Fruit fly (Drosophila melanogaster): ENCODE measurements around the gene Pgk.
A peak's percentile ranks its signal among the peaks of the same experiment; 100 is the strongest.

Gene Pgk

DNA sequence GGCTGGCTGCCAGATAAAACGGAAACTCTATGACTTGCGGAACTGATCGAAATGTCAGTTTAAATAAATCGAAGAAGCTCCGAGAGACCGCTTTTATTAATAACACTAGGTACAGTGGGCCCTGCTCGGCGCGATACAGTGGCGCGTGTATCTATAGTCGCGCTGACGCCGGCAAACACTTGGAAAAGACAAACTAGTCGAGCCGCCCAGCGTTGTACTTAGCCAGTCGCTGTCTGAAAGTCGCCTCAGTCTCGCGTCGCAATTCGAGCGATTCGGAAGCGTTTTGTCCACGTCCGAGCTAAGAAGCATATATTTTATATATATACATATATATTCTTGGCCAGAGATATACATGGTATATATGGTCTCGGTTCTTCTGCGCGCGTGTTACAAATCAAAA lies 23.0 kb downstream of the Pgk start (continued):
- 0 out of 2 replicates have a peak, but pooled peaks have one; percentile 28 for TF ChIP-seq CG8765 (GFP tag; IDR thresholded peaks at IDR 0.05)
- peak; percentile 52; the same call in 1 of the 2 replicates for TF ChIP-seq lmd (GFP tag; IDR thresholded peaks at IDR 0.05)
- peak; percentile 60 for TF ChIP-seq al (GFP tag; IDR thresholded peaks at IDR 0.05)
- no peak for TF ChIP-seq kah (GFP tag; optimal IDR thresholded peaks at IDR 0.05)
- TF ChIP-seq CG2678 (tag; optimal IDR thresholded peaks at IDR 0.05), result peak; percentile 48
- TF ChIP-seq unpg (GFP tag; optimal IDR thresholded peaks at IDR 0.05), result peak; percentile 48
- TF ChIP-seq Six4 (GFP tag; optimal IDR thresholded peaks at IDR 0.05), result no peak
- no peak for TF ChIP-seq cato (GFP tag; optimal IDR thresholded peaks at IDR 0.05; ENCODE audit: borderline replicate concordance)
- TF ChIP-seq Xbp1 (GFP tag; optimal IDR thresholded peaks at IDR 0.05), result peak; percentile 46
- no peak for TF ChIP-seq Max (GFP tag; optimal IDR thresholded peaks at IDR 0.05)
- TF ChIP-seq pnt (GFP tag; optimal IDR thresholded peaks at IDR 0.05), result no peak
- TF ChIP-seq Bdp1 (GFP tag; optimal IDR thresholded peaks at IDR 0.05), result no peak
- TF ChIP-seq CG16779 (GFP tag; IDR thresholded peaks at IDR 0.05), result peak; percentile 64; the same call in 1 of the 2 replicates
- TF ChIP-seq CG43689 (GFP tag; IDR thresholded peaks at IDR 0.05), result no peak
- TF ChIP-seq cas (GFP tag; IDR thresholded peaks at IDR 0.05), result no peak
- TF ChIP-seq ara (GFP tag; IDR thresholded peaks at IDR 0.05), result no peak
- TF ChIP-seq Sin3A (optimal IDR thresholded peaks at IDR 0.05), result no peak
- TF ChIP-seq CG12391 (tag; optimal IDR thresholded peaks at IDR 0.05), result no peak
- TF ChIP-seq CG15696 (tag; optimal IDR thresholded peaks at IDR 0.05), result no peak
- no peak for TF ChIP-seq CG13123 (GFP tag; optimal IDR thresholded peaks at IDR 0.05)
- TF ChIP-seq CG8388 (GFP tag; optimal IDR thresholded peaks at IDR 0.05), result no peak
- peak; percentile 13; the same call in 1 of the 2 replicates for TF ChIP-seq CG13287 (GFP tag; IDR thresholded peaks at IDR 0.05; ENCODE audit: partially characterized antibody)
- TF ChIP-seq CG2202 (tag; optimal IDR thresholded peaks at IDR 0.05), result no peak
- peak; percentile 45 for TF ChIP-seq mam (GFP tag; optimal IDR thresholded peaks at IDR 0.05)
- peak; percentile 35; the same call in 1 of the 2 replicates for TF ChIP-seq wdn (GFP tag; IDR thresholded peaks at IDR 0.05)
- TF ChIP-seq E2f1 (GFP tag; IDR thresholded peaks at IDR 0.05), result peak; percentile 54
- peak; percentile 35; the same call in 1 of the 3 replicates for TF ChIP-seq ken (GFP tag; IDR thresholded peaks at IDR 0.05)
- TF ChIP-seq CG3995 (GFP tag; optimal IDR thresholded peaks at IDR 0.05), result no peak
- no peak for TF ChIP-seq CG7928 (GFP tag; optimal IDR thresholded peaks at IDR 0.05)
- TF ChIP-seq yki (optimal IDR thresholded peaks at IDR 0.05), result no peak
- peak; percentile 54; the same call in 1 of the 2 replicates for TF ChIP-seq vvl (GFP tag; IDR thresholded peaks at IDR 0.05)
- 0 out of 3 replicates have a peak, but pooled peaks have one; percentile 11 for TF ChIP-seq CG11695 (GFP tag; IDR thresholded peaks at IDR 0.05)
- peak; percentile 42 for TF ChIP-seq CG14014 (GFP tag; IDR thresholded peaks at IDR 0.05)
- no peak for TF ChIP-seq Abd-B (GFP tag; optimal IDR thresholded peaks at IDR 0.05)
- TF ChIP-seq lbe (GFP tag; optimal IDR thresholded peaks at IDR 0.05), result no peak
- TF ChIP-seq ind (GFP tag; optimal IDR thresholded peaks at IDR 0.05), result peak; percentile 67
- TF ChIP-seq ERR (GFP tag; optimal IDR thresholded peaks at IDR 0.05), result no peak
- 0 out of 2 replicates have a peak, but pooled peaks have one; percentile 16 for TF ChIP-seq CG31441 (GFP tag; IDR thresholded peaks at IDR 0.05)
- TF ChIP-seq CG7987 (GFP tag; optimal IDR thresholded peaks at IDR 0.05), result peak; percentile 51
- peak; percentile 46; the same call in 1 of the 2 replicates for TF ChIP-seq CG9215 (GFP tag; IDR thresholded peaks at IDR 0.05)
- no peak for TF ChIP-seq CG32772 (GFP tag; IDR thresholded peaks at IDR 0.05)
- peak; percentile 73 for TF ChIP-seq Ets65A (GFP tag)
- peak; percentile 66 for TF ChIP-seq Fer3 (tag; optimal IDR thresholded peaks at IDR 0.05)
- TF ChIP-seq CG12104 (GFP tag; optimal IDR thresholded peaks at IDR 0.05), result no peak
- no peak for TF ChIP-seq crp (GFP tag; optimal IDR thresholded peaks at IDR 0.05)
- TF ChIP-seq hkb (optimal IDR thresholded peaks at IDR 0.05), result no peak
- TF ChIP-seq hkb (GFP tag; IDR thresholded peaks at IDR 0.05), result peak; percentile 15; the same call in 1 of the 2 replicates
- peak; percentile 17 for TF ChIP-seq CG34376 (GFP tag; optimal IDR thresholded peaks at IDR 0.05)
- TF ChIP-seq CG34422 (GFP tag; IDR thresholded peaks at IDR 0.05), result peak; percentile 56; the same call in 2 of the 3 replicates
- no peak for TF ChIP-seq CG2129 (GFP tag; IDR thresholded peaks at IDR 0.05; ENCODE audit: partially characterized antibody)
- no peak for TF ChIP-seq Asciz (GFP tag; optimal IDR thresholded peaks at IDR 0.05)
- TF ChIP-seq CG1529 (GFP tag; optimal IDR thresholded peaks at IDR 0.05), result no peak
